Fruit fly (Drosophila melanogaster): Measurements from ENCODE around the gene CG33985.

CG33985 gene

DNA sequence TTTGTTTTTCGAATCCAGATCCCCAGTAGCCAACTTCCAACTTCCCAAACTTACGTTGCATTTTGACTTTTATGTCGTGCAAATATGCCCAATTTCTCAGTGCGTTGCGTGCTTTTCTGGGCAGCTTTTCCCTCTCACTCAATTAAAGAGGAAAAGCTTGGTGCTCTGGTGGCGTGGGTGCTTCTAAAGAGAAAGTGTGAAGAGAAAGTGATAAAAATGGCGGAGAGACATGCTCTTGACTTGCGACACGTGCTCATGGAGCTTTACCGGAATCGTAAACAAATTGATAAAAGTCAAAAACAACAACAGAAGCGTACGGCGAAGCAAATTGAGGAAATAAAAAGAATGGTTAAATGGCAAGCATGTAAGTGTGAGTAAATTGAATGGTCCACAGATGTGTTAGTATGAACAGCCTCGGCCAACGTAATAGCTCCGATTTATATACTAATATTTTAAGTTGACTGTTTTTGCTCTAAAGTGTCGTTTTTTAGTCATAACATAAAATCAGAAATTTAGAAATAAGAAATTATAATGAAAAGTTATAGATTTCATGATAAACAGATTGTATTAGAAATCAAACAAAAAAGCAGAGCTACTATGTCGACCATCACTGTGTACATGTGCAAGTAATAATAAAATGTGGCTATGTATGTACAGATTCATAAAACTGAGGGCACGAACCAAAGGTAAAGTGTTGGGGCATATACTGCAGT lies 32.6 kb downstream of the CG33985 start (continued):
- no peak for TF ChIP-seq CG8281 (tag; optimal IDR thresholded peaks at IDR 0.05)
- TF ChIP-seq CG10209 (GFP tag; optimal IDR thresholded peaks at IDR 0.05) = no peak
- no peak for TF ChIP-seq shn (GFP tag; optimal IDR thresholded peaks at IDR 0.05)
- no peak for TF ChIP-seq bab2 (GFP tag; optimal IDR thresholded peaks at IDR 0.05)
- no peak for TF ChIP-seq Rfx (GFP tag; IDR thresholded peaks at IDR 0.05)
- no peak for TF ChIP-seq fru (optimal IDR thresholded peaks at IDR 0.05)
- TF ChIP-seq CG10959 (GFP tag; IDR thresholded peaks at IDR 0.05) = no peak
- no peak for TF ChIP-seq tna (GFP tag; IDR thresholded peaks at IDR 0.05; ENCODE audit: partially characterized antibody)
- no peak for TF ChIP-seq Hr3 (GFP tag; optimal IDR thresholded peaks at IDR 0.05)
- TF ChIP-seq Jarid2 (GFP tag; optimal IDR thresholded peaks at IDR 0.05) = peak; percentile 3
- TF ChIP-seq CG15269 (tag; optimal IDR thresholded peaks at IDR 0.05) = peak; percentile 28
- TF ChIP-seq ems (GFP tag; optimal IDR thresholded peaks at IDR 0.05) = no peak
- TF ChIP-seq MTF-1 (GFP tag; optimal IDR thresholded peaks at IDR 0.05; ENCODE audit: borderline replicate concordance) = no peak
- no peak for TF ChIP-seq CG34376 (GFP tag; optimal IDR thresholded peaks at IDR 0.05)
- TF ChIP-seq B-H2 (GFP tag; optimal IDR thresholded peaks at IDR 0.05) = no peak
- no peak for TF ChIP-seq mirr (GFP tag; optimal IDR thresholded peaks at IDR 0.05)
- no peak for TF ChIP-seq Bdp1 (GFP tag; optimal IDR thresholded peaks at IDR 0.05)
- TF ChIP-seq Spps (tag; optimal IDR thresholded peaks at IDR 0.05) = no peak
- peak; percentile 21 for TF ChIP-seq CG8388 (GFP tag; optimal IDR thresholded peaks at IDR 0.05)
- TF ChIP-seq wek (GFP tag; optimal IDR thresholded peaks at IDR 0.05) = no peak
- no peak for TF ChIP-seq NC2β (GFP tag; optimal IDR thresholded peaks at IDR 0.05)
- no peak for TF ChIP-seq Bteb2 (GFP tag; optimal IDR thresholded peaks at IDR 0.05)
- TF ChIP-seq fd3F (GFP tag; optimal IDR thresholded peaks at IDR 0.05) = no peak
- TF ChIP-seq CG4730 (GFP tag; IDR thresholded peaks at IDR 0.05) = no peak
- no peak for TF ChIP-seq nau (GFP tag; optimal IDR thresholded peaks at IDR 0.05)
- peak; percentile 46 for TF ChIP-seq CG7839 (tag; optimal IDR thresholded peaks at IDR 0.05)
- TF ChIP-seq Sox102F (GFP tag; optimal IDR thresholded peaks at IDR 0.05) = peak; percentile 42
- no peak for TF ChIP-seq dm (GFP tag; optimal IDR thresholded peaks at IDR 0.05)
- no peak for TF ChIP-seq CG18011 (GFP tag; optimal IDR thresholded peaks at IDR 0.05)
- TF ChIP-seq CG12744 (GFP tag; optimal IDR thresholded peaks at IDR 0.05) = no peak
- no peak for TF ChIP-seq CG42726 (GFP tag; IDR thresholded peaks at IDR 0.05; ENCODE audit: partially characterized antibody)
- TF ChIP-seq ham (GFP tag; IDR thresholded peaks at IDR 0.05) = no peak
- TF ChIP-seq hb (GFP tag; IDR thresholded peaks at IDR 0.05; ENCODE audit: partially characterized antibody) = no peak
- TF ChIP-seq btn (GFP tag; optimal IDR thresholded peaks at IDR 0.05) = no peak
- no peak for TF ChIP-seq tup (GFP tag; optimal IDR thresholded peaks at IDR 0.05)
- TF ChIP-seq bsh (GFP tag; optimal IDR thresholded peaks at IDR 0.05) = peak in 1 of 2 experiments; percentile 1
- no peak for TF ChIP-seq Lhr (GFP tag; optimal IDR thresholded peaks at IDR 0.05)
- no peak for TF ChIP-seq repo (GFP tag; optimal IDR thresholded peaks at IDR 0.05)
- no peak for TF ChIP-seq toy (GFP tag; IDR thresholded peaks at IDR 0.05)
- TF ChIP-seq fd64A (GFP tag; optimal IDR thresholded peaks at IDR 0.05) = no peak
- no peak for TF ChIP-seq Poxn (GFP tag; IDR thresholded peaks at IDR 0.05)
- TF ChIP-seq Sox100B (GFP tag; optimal IDR thresholded peaks at IDR 0.05) = peak; percentile 65
- TF ChIP-seq Camta (GFP tag; optimal IDR thresholded peaks at IDR 0.05) = no peak
- peak; percentile 50 for TF ChIP-seq CG4820 (GFP tag; optimal IDR thresholded peaks at IDR 0.05)
- 0 out of 4 replicates have a peak, but pooled peaks have one; percentile 12 for TF ChIP-seq chinmo (GFP tag; IDR thresholded peaks at IDR 0.05; ENCODE audit: partially characterized antibody)
- TF ChIP-seq ssp (GFP tag; IDR thresholded peaks at IDR 0.05) = no peak
- TF ChIP-seq CG32772 (GFP tag; IDR thresholded peaks at IDR 0.05) = no peak
- no peak for TF ChIP-seq Hsf (GFP tag; optimal IDR thresholded peaks at IDR 0.05)
- no peak for TF ChIP-seq zen (tag; optimal IDR thresholded peaks at IDR 0.05)
- TF ChIP-seq Elba2 (GFP tag; optimal IDR thresholded peaks at IDR 0.05) = no peak

All from whole organism, embryonic.